Fruit fly (Drosophila melanogaster) Kc167 (cell line): ENCODE results near the gene Septin2.

Experiments used
- Myc ChIP-seq: fragments of >200 bp; optimal IDR thresholded peaks from 2 replicates; lab custom pipeline; 2017; ENCODE audit warnings: missing external identifiers
- Sin3A ChIP-seq: fragments of >200 bp; optimal IDR thresholded peaks from 2 replicates; lab custom pipeline; 2018; ENCODE audit warnings: missing external identifiers

- no peak for TF ChIP-seq Sin3A (lab: Kevin White, UChicago)
- TF ChIP-seq Myc (lab: Kevin White, UChicago): no peak
These were observed 29.4 kb upstream of the Septin2 start, which contains the start of gene CG5466 for dm6 chr3R:20617583-20617982.
